Worm (Caenorhabditis elegans) whole organism, L1 larva: ENCODE data around the gene clec-7.
"Not testable (repeated sequence)": the region's sequence is repeated elsewhere in the genome, so short reads cannot be mapped to it uniquely, and the experiment has no call there.

ENCODE experiments used
- F16B12.6 ChIP-seq: fragments of 150-350 bp; optimal IDR thresholded peaks from 2 replicates; lab custom pipeline; 2014; ENCODE audit warnings: missing biosample characterization, missing genetic modification characterization
- Y116A8C.19 ChIP-seq: sonication (generic microtip); optimal IDR thresholded peaks from 2 replicates; lab custom pipeline; 2016; ENCODE audit warnings: missing compliant biosample characterization, missing genetic modification characterization, borderline replicate concordance
- aly-2 ChIP-seq: fragments of 150-350 bp; optimal IDR thresholded peaks from 2 replicates; lab custom pipeline; 2014; ENCODE audit warnings: missing biosample characterization, missing genetic modification characterization
- blmp-1 ChIP-seq: fragments of 150-350 bp; optimal IDR thresholded peaks from 2 replicates; lab custom pipeline; 2014; ENCODE audit warnings: missing biosample characterization, missing genetic modification characterization
- ceh-63 ChIP-seq: fragments of 200-800 bp; sonication (Bioruptor generic); optimal IDR thresholded peaks from 2 replicates; lab custom pipeline; 2018; ENCODE audit warnings: mild to moderate bottlenecking, missing genetic modification characterization, missing compliant biosample characterization
- dpl-1 ChIP-seq, 3 experiments: fragments of 150-350 bp in 2 of 3; sonication (generic microtip) in 1 of 3; optimal IDR thresholded peaks; 2 replicates each; lab custom pipeline; 2014 to 2017; ENCODE audit warnings: missing biosample characterization in 3 of 3, missing genetic modification characterization in 3 of 3, missing genetic modification reagents in 3 of 3
- dsc-1 ChIP-seq: sonication (generic microtip); optimal IDR thresholded peaks from 2 replicates; lab custom pipeline; 2016; ENCODE audit warnings: mild to moderate bottlenecking, missing genetic modification characterization, missing compliant biosample characterization
- efl-1 ChIP-seq, 4 experiments: fragments of 150-350 bp; optimal IDR thresholded peaks in 3 of 4; peaks in 1 of 4; 1 replicate in 1 of 4; 2 replicates in 3 of 4; lab custom pipeline; 2014; ENCODE audit warnings: missing biosample characterization in 2 of 4, missing genetic modification characterization in 2 of 4, missing genetic modification reagents in 2 of 4
- ets-5 ChIP-seq: fragments of 200-800 bp; sonication (Bioruptor generic); IDR thresholded peaks from 2 replicates; pipeline ENCODE4 v1.3.6; 2022; ENCODE audit warnings: missing genetic modification characterization, missing compliant biosample characterization
- fkh-10 ChIP-seq: sonication (generic microtip); optimal IDR thresholded peaks from 2 replicates; lab custom pipeline; 2017; ENCODE audit warnings: missing biosample characterization, missing genetic modification reagents, missing genetic modification characterization
- fkh-4 ChIP-seq: sonication (generic microtip); optimal IDR thresholded peaks from 2 replicates; lab custom pipeline; 2016; ENCODE audit warnings: missing compliant biosample characterization, missing genetic modification characterization, borderline replicate concordance
- fkh-8 ChIP-seq: sonication (generic microtip); optimal IDR thresholded peaks from 2 replicates; lab custom pipeline; 2016; ENCODE audit warnings: mild to moderate bottlenecking, missing genetic modification characterization, missing compliant biosample characterization
- grh-1 ChIP-seq: fragments of 200-800 bp; sonication (Bioruptor generic); IDR thresholded peaks from 2 replicates; pipeline ENCODE4 v1.3.6; 2022; ENCODE audit warnings: missing genetic modification reagents, missing genetic modification characterization, missing compliant biosample characterization
- hlh-17 ChIP-seq: fragments of 200-800 bp; sonication (Bioruptor generic); optimal IDR thresholded peaks from 2 replicates; lab custom pipeline; 2018; ENCODE audit warnings: missing genetic modification characterization, mild to moderate bottlenecking, missing compliant biosample characterization, moderate library complexity, borderline replicate concordance
- jun-1 ChIP-seq: fragments of 150-350 bp; optimal IDR thresholded peaks from 2 replicates; lab custom pipeline; 2014; ENCODE audit warnings: missing biosample characterization, missing genetic modification reagents, missing genetic modification characterization
- lin-39 ChIP-seq: fragments of 150-350 bp; optimal IDR thresholded peaks from 2 replicates; lab custom pipeline; 2014; ENCODE audit warnings: missing biosample characterization, missing genetic modification reagents, missing genetic modification characterization
- mef-2 ChIP-seq: fragments of 150-350 bp; optimal IDR thresholded peaks from 2 replicates; lab custom pipeline; 2014; ENCODE audit warnings: missing biosample characterization, missing genetic modification characterization
- mep-1 ChIP-seq: fragments of 150-350 bp; optimal IDR thresholded peaks from 2 replicates; lab custom pipeline; 2014; ENCODE audit warnings: missing biosample characterization, missing genetic modification characterization
- nhr-19 ChIP-seq: fragments of 200-800 bp; sonication (Bioruptor generic); conservative IDR thresholded peaks from 2 replicates; pipeline ENCODE4 v1.3.6; 2022; ENCODE audit warnings: missing genetic modification characterization, missing compliant biosample characterization
- nhr-237 ChIP-seq: fragments of 150-350 bp; optimal IDR thresholded peaks from 2 replicates; lab custom pipeline; 2014; ENCODE audit warnings: missing biosample characterization, missing genetic modification characterization
- nhr-47 ChIP-seq: sonication (generic microtip); optimal IDR thresholded peaks from 2 replicates; lab custom pipeline; 2016; ENCODE audit warnings: mild to moderate bottlenecking, missing genetic modification characterization, moderate library complexity, missing compliant biosample characterization
- nhr-71 ChIP-seq: sonication (generic microtip); optimal IDR thresholded peaks from 2 replicates; lab custom pipeline; 2016; ENCODE audit warnings: mild to moderate bottlenecking, missing genetic modification characterization, moderate library complexity, missing compliant biosample characterization
- nhr-76 ChIP-seq: sonication (generic microtip); optimal IDR thresholded peaks from 2 replicates; lab custom pipeline; 2017; ENCODE audit warnings: missing biosample characterization, missing genetic modification characterization
- nhr-85 ChIP-seq: sonication (generic microtip); peaks from one replicate; lab custom pipeline; 2016; ENCODE audit warnings: missing genetic modification characterization, inconsistent platforms, missing compliant biosample characterization
- pax-3 ChIP-seq: fragments of 200-800 bp; sonication (Bioruptor generic); optimal IDR thresholded peaks from 2 replicates; lab custom pipeline; 2018; ENCODE audit warnings: mild to moderate bottlenecking, missing genetic modification characterization, moderate library complexity, missing compliant biosample characterization
- rnt-1 ChIP-seq: sonication (generic microtip); optimal IDR thresholded peaks from 2 replicates; lab custom pipeline; 2016; ENCODE audit warnings: mild to moderate bottlenecking, missing genetic modification characterization, moderate library complexity, missing compliant biosample characterization
- snu-23 ChIP-seq: sonication (generic microtip); optimal IDR thresholded peaks from 2 replicates; lab custom pipeline; 2016; ENCODE audit warnings: missing genetic modification characterization, missing compliant biosample characterization
- sox-4 ChIP-seq: sonication (generic microtip); optimal IDR thresholded peaks from 2 replicates; lab custom pipeline; 2016; ENCODE audit warnings: missing genetic modification characterization, missing compliant biosample characterization
- sptf-1 ChIP-seq: fragments of 150-350 bp; optimal IDR thresholded peaks from 2 replicates; lab custom pipeline; 2014; ENCODE audit warnings: missing biosample characterization, missing genetic modification characterization
- sup-37 ChIP-seq: fragments of 200-800 bp; sonication (Bioruptor generic); optimal IDR thresholded peaks from 2 replicates; lab custom pipeline; 2018; ENCODE audit warnings: mild to moderate bottlenecking, missing genetic modification characterization, missing compliant biosample characterization
- vab-15 ChIP-seq: sonication (generic microtip); optimal IDR thresholded peaks from 2 replicates; lab custom pipeline; 2017; ENCODE audit warnings: missing genotype, mild to moderate bottlenecking, missing genetic modification characterization, missing compliant biosample characterization
- zag-1 ChIP-seq: fragments of 150-350 bp; optimal IDR thresholded peaks from 2 replicates; lab custom pipeline; 2014; ENCODE audit warnings: missing biosample characterization, missing genetic modification characterization
- ztf-11 ChIP-seq, 2 experiments: sonication (generic microtip); optimal IDR thresholded peaks; 2 replicates each; lab custom pipeline; 2016 to 2017; ENCODE audit warnings: missing genetic modification characterization in 2 of 2, missing biosample characterization in 1 of 2, missing compliant biosample characterization in 1 of 2

Gene clec-7

DNA sequence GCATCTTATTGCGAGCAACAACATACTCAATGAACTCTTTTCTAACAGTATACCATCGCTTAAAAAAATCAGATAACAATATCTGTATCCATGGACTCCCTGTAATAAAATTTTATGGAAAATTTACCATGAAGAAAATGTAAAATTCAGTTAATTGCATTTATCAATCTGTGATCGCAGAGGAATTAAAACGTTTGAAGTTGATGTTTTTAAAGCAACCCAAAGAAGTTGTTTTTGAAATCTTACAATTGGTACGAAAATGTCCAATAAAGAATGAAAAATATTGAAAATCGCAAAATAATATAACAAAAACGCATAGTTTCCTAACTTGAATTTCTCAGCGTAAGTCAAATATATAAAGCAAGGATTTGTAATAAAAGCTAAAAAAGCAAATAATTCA lies 30.9 kb upstream of the clec-7 start, which contains the start of gene srj-32:
TSS of gene srj-32 (minus strand) at position 101 of the 400 bp plus-strand sequence.
- TF ChIP-seq jun-1 (no peak), ceh-63 (GFP tag; lab: Kevin White, UChicago) (no peak)

DNA sequence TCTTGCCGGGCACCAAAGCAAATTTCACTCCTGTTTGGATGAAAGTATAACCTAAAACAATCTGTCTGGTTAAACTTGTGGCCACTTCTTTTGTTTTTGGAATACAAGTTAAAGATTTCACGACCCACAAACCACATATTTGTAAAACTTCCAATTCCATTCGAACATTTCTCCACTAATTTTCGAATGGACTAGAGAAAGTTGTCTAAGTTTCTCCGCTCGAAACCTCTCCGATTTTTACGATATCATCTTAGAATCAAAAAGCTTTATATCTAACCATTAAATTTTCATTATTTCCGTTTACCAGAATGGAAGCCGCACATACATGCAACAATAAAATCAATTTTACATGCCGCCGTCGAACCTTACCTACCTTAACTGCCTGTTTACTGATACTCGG lies 29.7 kb upstream of the clec-7 start, which contains the start of gene F07G11.3:
TSS of gene F07G11.3 (plus strand) at position 301 of the 400 bp plus-strand sequence.
- no peak for TF ChIP-seq aly-2 (tag; lab: Kevin White, UChicago)
- no peak for TF ChIP-seq fkh-4 (tag; lab: Kevin White, UChicago)
- no peak for TF ChIP-seq hlh-17 (GFP tag; lab: Kevin White, UChicago)
- no peak for TF ChIP-seq snu-23
- TF ChIP-seq nhr-76 (tag; lab: Kevin White, UChicago), result no peak
- no peak for TF ChIP-seq pax-3 (tag; lab: Kevin White, UChicago)
- no peak for TF ChIP-seq ets-5 (GFP tag; lab: Robert Waterston, UW)
- TF ChIP-seq fkh-10, result no peak
- no peak for TF ChIP-seq blmp-1
- TF ChIP-seq zag-1 (tag; lab: Kevin White, UChicago), result no peak
- no peak for TF ChIP-seq lin-39 (tag; lab: Kevin White, UChicago)
- TF ChIP-seq mep-1 (tag; lab: Kevin White, UChicago), result no peak
- no peak for TF ChIP-seq nhr-237
- no peak for TF ChIP-seq mef-2 (tag; lab: Kevin White, UChicago)
- no peak for TF ChIP-seq nhr-85 (tag; lab: Kevin White, UChicago)
- no peak for TF ChIP-seq vab-15 (tag; lab: Kevin White, UChicago)
- no peak for TF ChIP-seq nhr-47
- no peak for TF ChIP-seq nhr-71 (tag; lab: Kevin White, UChicago)
- TF ChIP-seq fkh-8 (tag; lab: Kevin White, UChicago), result no peak
- TF ChIP-seq nhr-19 (GFP tag; lab: Robert Waterston, UW), result no peak

DNA sequence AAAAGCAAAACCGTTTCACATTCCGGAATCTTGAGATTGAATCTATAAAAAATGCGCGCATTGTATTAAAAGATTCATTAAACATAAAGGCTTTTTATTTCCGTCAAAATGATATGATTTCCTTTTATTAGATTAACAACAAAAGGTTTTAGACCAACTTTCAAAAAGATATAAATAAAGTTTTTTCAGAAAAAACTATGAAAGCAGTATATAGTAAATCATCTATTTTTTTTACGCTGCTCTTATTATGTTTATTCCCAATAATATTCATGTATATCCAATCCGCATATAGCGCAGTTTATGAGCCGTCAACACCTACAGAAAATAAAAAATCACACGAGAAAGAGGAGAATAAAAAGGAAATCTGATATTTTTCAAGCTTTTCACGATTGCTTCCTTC lies 23.7 kb upstream of the clec-7 start, which contains the start of gene F07G11.2:
TSS of gene F07G11.2 (plus strand) at position 301 of the 400 bp plus-strand sequence.
- TF ChIP-seq dpl-1 (GFP tag; optimal IDR thresholded peaks at IDR 0.05; lab: Kevin White, UChicago); Y116A8C.19 (tag; lab: Kevin White, UChicago); ztf-11 (tag; optimal IDR thresholded peaks at IDR 0.05; lab: Kevin White, UChicago): not testable (repeated sequence)

ce11 chrV:7307089-7307488 lies 21.1 kb upstream of the clec-7 start, which contains the start of gene F07G11.1:
TSS of gene F07G11.1 (plus strand) at chrV:7307389.
- TF ChIP-seq efl-1 (optimal IDR thresholded peaks at IDR 0.05; lab: Kevin White, UChicago) (no peak), efl-1 (GFP tag; optimal IDR thresholded peaks at IDR 0.05 in 1 of 2; lab: Kevin White, UChicago) (peak in 1 of 2 experiments; percentile 28), blmp-1 (no peak)

DNA sequence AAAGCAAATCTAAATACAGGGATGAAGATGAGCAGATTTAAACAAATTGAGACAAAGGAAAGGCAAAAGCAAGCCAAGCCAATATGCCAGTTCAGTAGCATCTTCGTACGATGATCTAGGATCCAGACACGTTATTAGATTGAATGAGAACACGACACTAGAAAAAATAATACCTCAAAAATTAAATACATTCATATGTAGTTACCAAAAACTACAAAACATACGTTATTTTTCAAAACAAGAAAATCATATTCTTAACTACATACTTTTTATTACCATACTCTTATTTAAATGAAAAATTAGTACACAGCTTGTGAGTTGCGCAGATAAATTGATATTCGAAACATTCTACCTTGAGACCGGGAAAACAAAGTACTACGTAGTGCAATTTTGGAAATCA lies 15.0 kb upstream of the clec-7 start, which contains the start of gene srx-6:
TSS of gene srx-6 (minus strand) at position 101 of the 400 bp plus-strand sequence.
- TF ChIP-seq sox-4 (tag; lab: Kevin White, UChicago), result no peak
- TF ChIP-seq dsc-1 (tag; lab: Kevin White, UChicago), result no peak
- no peak for TF ChIP-seq rnt-1 (tag; lab: Kevin White, UChicago)
- TF ChIP-seq sptf-1 (tag; lab: Kevin White, UChicago), result no peak
- TF ChIP-seq dpl-1 (GFP tag; optimal IDR thresholded peaks at IDR 0.05; lab: Kevin White, UChicago), result no peak
- no peak for TF ChIP-seq F16B12.6 (tag; lab: Kevin White, UChicago)
- TF ChIP-seq sup-37 (GFP tag; lab: Kevin White, UChicago), result no peak
- no peak for TF ChIP-seq lin-39 (tag; lab: Kevin White, UChicago)
- TF ChIP-seq grh-1 (GFP tag; lab: Robert Waterston, UW), result no peak
